Worm (Caenorhabditis elegans): ENCODE measurements around the gene elo-3.

elo-3 gene

DNA sequence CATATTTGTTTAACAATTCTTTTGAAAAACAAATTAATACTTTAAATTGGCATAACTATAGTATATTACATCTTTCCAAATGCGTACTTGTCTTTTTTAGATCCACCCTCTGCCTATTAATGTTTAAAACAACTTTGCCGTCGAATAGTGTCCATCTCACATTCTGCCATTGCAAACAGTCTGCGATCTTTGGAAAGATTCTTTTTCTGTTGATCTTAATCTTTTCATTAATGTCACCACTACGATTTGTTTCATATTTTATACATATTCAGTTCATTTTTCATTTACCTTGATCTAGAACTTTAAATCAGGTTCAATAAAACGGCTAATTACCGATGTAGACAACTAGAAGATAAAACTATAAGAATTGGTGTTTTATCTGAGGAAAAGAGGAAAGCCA is 2.9 kb upstream of the elo-3 start:
- no peak for TF ChIP-seq aly-2 (tag; optimal IDR thresholded peaks at IDR 0.05)
- no peak for TF ChIP-seq nhr-12 (tag; optimal IDR thresholded peaks at IDR 0.05)
- TF ChIP-seq snpc-4 (tag; optimal IDR thresholded peaks at IDR 0.05): no peak
- TF ChIP-seq ama-1 (optimal IDR thresholded peaks at IDR 0.05): no peak
- TF ChIP-seq nhr-25 (tag; optimal IDR thresholded peaks at IDR 0.05): peak; percentile 48

DNA sequence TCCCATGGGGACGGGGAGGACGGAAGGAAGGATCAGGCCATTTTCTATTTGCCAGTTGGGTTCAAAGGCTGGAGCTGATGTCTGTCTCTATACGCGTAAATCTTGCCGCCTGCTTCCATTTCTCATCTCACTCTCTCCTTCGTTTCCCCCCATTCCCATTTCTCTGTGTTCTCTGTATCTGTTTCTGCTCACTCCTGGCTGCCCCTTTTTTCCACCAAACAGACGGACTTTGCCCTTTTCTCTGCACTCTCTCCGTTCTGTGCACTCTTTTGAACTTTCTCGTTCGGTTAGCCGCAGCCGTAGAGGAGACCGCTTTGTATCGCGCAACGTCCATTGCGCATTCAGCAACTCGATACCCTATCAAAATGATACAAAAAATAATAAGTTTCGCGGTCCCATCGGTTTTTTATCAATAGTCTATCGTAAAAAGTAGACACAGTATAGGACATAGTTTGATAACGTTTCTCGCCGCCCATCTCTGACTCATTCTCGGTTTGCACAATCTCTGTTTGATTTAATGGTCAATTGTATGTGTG is 2.1 kb upstream of the elo-3 start:
- TF ChIP-seq crh-2 (tag; optimal IDR thresholded peaks at IDR 0.05) (peak; percentile 22), mbf-1 (tag; optimal IDR thresholded peaks at IDR 0.05) (no peak), ceh-82 (tag; optimal IDR thresholded peaks at IDR 0.05) (no peak), Y55F3AM.14 (GFP tag; optimal IDR thresholded peaks at IDR 0.05) (peak; percentile 28), R02D3.7 (tag; optimal IDR thresholded peaks at IDR 0.05) (no peak), fos-1 (tag; optimal IDR thresholded peaks at IDR 0.05) (peak; percentile 97), mdl-1 (tag; optimal IDR thresholded peaks at IDR 0.05) (peak in 1 of 2 experiments; percentile 22), zag-1 (tag; optimal IDR thresholded peaks at IDR 0.05) (peak; percentile 60), egl-27 (tag; optimal IDR thresholded peaks at IDR 0.05) (no peak), nhr-237 (tag; optimal IDR thresholded peaks at IDR 0.05) (no peak), lin-11 (tag; optimal IDR thresholded peaks at IDR 0.05) (peak; percentile 24), lin-39 (tag; optimal IDR thresholded peaks at IDR 0.05) (no peak), lsy-2 (tag; optimal IDR thresholded peaks at IDR 0.05) (peak; percentile 11 to 47), unc-55 (GFP tag; optimal IDR thresholded peaks at IDR 0.05) (peak; percentile 49), sem-4 (tag; optimal IDR thresholded peaks at IDR 0.05) (peak; percentile 62), blmp-1 (tag; optimal IDR thresholded peaks at IDR 0.05; ENCODE audit: insufficient read depth) (peak; percentile 49), nhr-12 (tag; optimal IDR thresholded peaks at IDR 0.05) (no peak), nhr-129 (tag; optimal IDR thresholded peaks at IDR 0.05) (peak; percentile 82), nhr-21 (tag; optimal IDR thresholded peaks at IDR 0.05) (peak; percentile 36), dmd-4 (tag; optimal IDR thresholded peaks at IDR 0.05) (no peak), nhr-23 (tag; optimal IDR thresholded peaks at IDR 0.05) (no peak), snpc-4 (tag; optimal IDR thresholded peaks at IDR 0.05) (no peak), sma-9 (GFP tag; optimal IDR thresholded peaks at IDR 0.05) (peak; percentile 42), sma-9 (tag; optimal IDR thresholded peaks at IDR 0.05) (no peak), lin-13 (GFP tag; optimal IDR thresholded peaks at IDR 0.05) (peak; percentile 44), peb-1 (tag; optimal IDR thresholded peaks at IDR 0.05) (no peak), C34F6.9 (tag; optimal IDR thresholded peaks at IDR 0.05) (peak; percentile 77), F13H6.1 (tag; optimal IDR thresholded peaks at IDR 0.05) (peak; percentile 85), ceh-16 (tag; optimal IDR thresholded peaks at IDR 0.05) (peak; percentile 12), alr-1 (tag; optimal IDR thresholded peaks at IDR 0.05) (no peak), skn-1 (tag; optimal IDR thresholded peaks at IDR 0.05) (no peak), mab-5 (tag; optimal IDR thresholded peaks at IDR 0.05) (peak; percentile 26), nhr-25 (tag; optimal IDR thresholded peaks at IDR 0.05) (no peak), nhr-11 (tag; optimal IDR thresholded peaks at IDR 0.05) (peak; percentile 14), sma-3 (GFP tag; optimal IDR thresholded peaks at IDR 0.05) (peak; percentile 50)

DNA sequence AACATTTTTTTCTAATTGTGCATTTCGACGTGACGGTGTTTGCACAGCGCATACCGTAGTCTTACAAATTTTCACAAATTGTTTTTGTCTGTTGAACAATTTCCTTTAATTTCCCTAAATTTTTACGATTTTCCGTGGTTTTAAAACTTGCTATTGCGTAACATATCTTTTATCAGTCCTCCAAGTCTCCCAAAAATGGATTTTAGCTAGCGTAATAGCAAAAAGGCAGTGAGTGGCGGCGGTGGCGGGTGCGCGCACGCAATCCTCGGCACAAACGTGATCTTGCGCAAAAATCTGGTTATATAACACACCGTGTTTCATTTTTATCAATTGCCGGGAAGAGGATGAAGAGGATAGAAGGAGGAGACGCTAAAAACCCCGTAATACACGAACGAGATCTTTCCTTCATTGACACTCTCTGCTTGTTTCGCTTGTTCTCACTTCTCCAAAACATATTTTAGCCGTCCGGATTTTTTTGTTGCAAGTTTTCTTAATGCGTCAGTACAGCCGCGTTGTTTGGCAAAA is 1.2 kb upstream of the elo-3 start:
- TF ChIP-seq ceh-82 (tag; optimal IDR thresholded peaks at IDR 0.05): no peak
- no peak for TF ChIP-seq lin-13 (GFP tag; optimal IDR thresholded peaks at IDR 0.05)
- peak; percentile 47 for TF ChIP-seq nhr-21 (tag; optimal IDR thresholded peaks at IDR 0.05)
- TF ChIP-seq fos-1 (tag; optimal IDR thresholded peaks at IDR 0.05): no peak
- TF ChIP-seq mbf-1 (tag; optimal IDR thresholded peaks at IDR 0.05): no peak
- TF ChIP-seq lsy-2 (tag; optimal IDR thresholded peaks at IDR 0.05): peak in 1 of 2 experiments; percentile 15

DNA sequence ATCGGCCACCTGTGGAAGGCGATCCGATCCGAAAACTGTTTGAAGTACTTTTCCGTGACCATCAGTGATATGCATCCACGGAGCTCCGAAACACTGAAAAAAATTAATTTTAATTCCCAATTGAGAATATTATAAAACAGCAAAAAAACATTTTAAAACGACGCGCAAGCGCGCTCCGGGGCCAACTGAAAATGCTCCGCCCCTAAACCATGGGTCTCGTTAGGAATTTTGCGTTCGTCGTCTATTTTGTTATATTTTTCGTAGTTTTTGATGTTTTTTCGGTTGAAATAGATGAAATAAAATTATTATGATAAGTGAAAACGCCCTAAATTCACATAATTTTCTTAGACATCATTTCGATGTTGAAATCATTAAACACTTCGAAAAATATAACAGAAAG is 3.0 kb downstream of the elo-3 start:
- TF ChIP-seq nhr-12 (tag; optimal IDR thresholded peaks at IDR 0.05) (no peak), nhr-25 (tag; optimal IDR thresholded peaks at IDR 0.05) (peak; percentile 25)
